Worm (Caenorhabditis elegans) whole organism, L1 larva: ENCODE results near the gene srd-35.

ENCODE experiments used
- Y116A8C.19 ChIP-seq: sonication (generic microtip); optimal IDR thresholded peaks from 2 replicates; lab custom pipeline; 2016; ENCODE audit warnings: missing compliant biosample characterization, missing genetic modification characterization, borderline replicate concordance
- ceh-82 ChIP-seq, 3 experiments: fragments of 150-350 bp in 1 of 3; sonication (generic microtip) in 2 of 3; optimal IDR thresholded peaks; 2 replicates each; lab custom pipeline; 2014 to 2017; ENCODE audit warnings: missing biosample characterization in 3 of 3, missing genetic modification characterization in 3 of 3
- dpl-1 ChIP-seq, 3 experiments: fragments of 150-350 bp in 2 of 3; sonication (generic microtip) in 1 of 3; optimal IDR thresholded peaks; 2 replicates each; lab custom pipeline; 2014 to 2017; ENCODE audit warnings: missing biosample characterization in 3 of 3, missing genetic modification characterization in 3 of 3, missing genetic modification reagents in 3 of 3
- elt-2 ChIP-seq: sonication (generic microtip); optimal IDR thresholded peaks from 2 replicates; lab custom pipeline; 2016; ENCODE audit warnings: missing genetic modification characterization, mild to moderate bottlenecking, inconsistent platforms, missing compliant biosample characterization, missing genetic modification reagents
- lin-15B ChIP-seq: fragments of 150-350 bp; sonication (generic microtip); optimal IDR thresholded peaks from 3 replicates; lab custom pipeline; 2014; ENCODE audit warnings: missing biosample characterization, missing genetic modification characterization
- nhr-77 ChIP-seq: fragments of 150-350 bp; optimal IDR thresholded peaks from 2 replicates; lab custom pipeline; 2014; ENCODE audit warnings: missing biosample characterization, missing genetic modification characterization
- nhr-90 ChIP-seq: sonication (generic microtip); optimal IDR thresholded peaks from 2 replicates; lab custom pipeline; 2016; ENCODE audit warnings: mild to moderate bottlenecking, missing genetic modification characterization, missing compliant biosample characterization; ENCODE audit not compliant: poor library complexity
- ztf-4 ChIP-seq: fragments of 150-350 bp; optimal IDR thresholded peaks from 2 replicates; lab custom pipeline; 2014; ENCODE audit warnings: missing biosample characterization, missing genetic modification characterization

DNA sequence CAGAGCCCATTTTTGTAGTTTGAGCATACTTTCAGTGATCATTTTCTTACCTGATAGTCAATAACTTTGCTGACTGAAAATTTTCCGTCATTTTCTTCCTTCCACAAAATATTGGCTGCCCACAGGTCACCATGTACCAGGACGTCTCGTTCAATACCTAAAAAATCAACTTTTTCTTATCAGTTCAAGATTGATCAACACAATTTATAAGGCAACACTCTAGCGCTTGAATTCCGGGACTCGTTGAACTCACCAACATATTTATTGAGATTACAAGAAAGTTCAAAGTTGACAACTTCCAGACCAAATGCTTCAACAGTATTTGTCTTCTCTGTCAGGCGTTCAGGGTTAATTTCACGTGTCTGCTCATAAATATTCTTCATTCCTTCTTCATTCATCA lies 30.5 kb upstream of the srd-35 start:
- TF ChIP-seq nhr-90 (tag; lab: Kevin White, UChicago): no peak
- no peak for TF ChIP-seq ceh-82 (tag; optimal IDR thresholded peaks at IDR 0.05; lab: Kevin White, UChicago)
- no peak for TF ChIP-seq dpl-1 (GFP tag; optimal IDR thresholded peaks at IDR 0.05; lab: Kevin White, UChicago)
- no peak for TF ChIP-seq lin-15B (tag; lab: Kevin White, UChicago)
- TF ChIP-seq Y116A8C.19 (tag; lab: Kevin White, UChicago): no peak
- no peak for TF ChIP-seq nhr-77 (tag; lab: Kevin White, UChicago)
- TF ChIP-seq ztf-4: no peak
- TF ChIP-seq elt-2 (tag; lab: Kevin White, UChicago): peak; percentile 37
